Worm (Caenorhabditis elegans) whole organism, mixed stage, embryonic: Measurements from ENCODE around the gene M03F8.7.

ENCODE experiments used
- blmp-1 ChIP-seq: fragments of 150-350 bp; optimal IDR thresholded peaks from 2 replicates; lab custom pipeline; 2014; ENCODE audit warnings: missing biosample characterization, missing genetic modification characterization
- ham-2 ChIP-seq: fragments of 200-800 bp; sonication (Bioruptor generic); optimal IDR thresholded peaks from 2 replicates; lab custom pipeline; 2018; ENCODE audit warnings: mild to moderate bottlenecking, missing genetic modification characterization, missing compliant biosample characterization
- mab-5 ChIP-seq: fragments of 150-350 bp; optimal IDR thresholded peaks from 2 replicates; lab custom pipeline; 2014; ENCODE audit warnings: missing biosample characterization, missing genetic modification characterization
- mep-1 ChIP-seq: fragments of 150-350 bp; optimal IDR thresholded peaks from 2 replicates; lab custom pipeline; 2017; ENCODE audit warnings: missing biosample characterization, missing genetic modification reagents, missing genetic modification characterization, inconsistent platforms
- nhr-237 ChIP-seq: fragments of 150-350 bp; optimal IDR thresholded peaks from 2 replicates; lab custom pipeline; 2014; ENCODE audit warnings: missing biosample characterization, missing genetic modification characterization
- pha-4 ChIP-seq: fragments of 150-350 bp; optimal IDR thresholded peaks from 2 replicates; lab custom pipeline; 2018; ENCODE audit warnings: missing biosample characterization, missing genetic modification reagents, missing genetic modification characterization
- snpc-4 ChIP-seq: fragments of 150-350 bp; optimal IDR thresholded peaks from 2 replicates; lab custom pipeline; 2014; ENCODE audit warnings: missing biosample characterization, missing genetic modification characterization

DNA sequence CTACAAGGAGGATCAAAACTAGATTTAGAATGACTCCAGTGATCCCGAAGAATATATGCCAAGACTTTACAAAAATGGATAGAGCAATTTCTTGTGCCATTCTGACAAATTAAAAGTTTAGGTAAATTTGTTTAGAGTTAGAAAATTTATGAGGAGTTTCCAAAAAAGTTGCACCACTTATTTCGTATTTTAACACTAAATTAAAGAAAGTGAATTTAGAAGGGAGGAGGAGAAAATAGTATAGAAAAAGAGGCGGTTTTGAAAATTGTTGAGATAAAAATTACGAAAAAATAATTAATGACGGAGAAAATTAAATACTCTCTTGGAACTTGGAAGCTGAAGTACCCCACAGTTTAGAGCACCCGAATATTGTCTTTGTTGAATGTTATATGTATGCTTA, 30.5 kb upstream of the M03F8.7 start, which contains the start of gene srd-15:
- TF ChIP-seq pha-4 (tag; lab: Kevin White, UChicago): no peak
- no peak for TF ChIP-seq nhr-237 (tag; lab: Kevin White, UChicago)
- no peak for TF ChIP-seq mab-5 (tag; lab: Kevin White, UChicago)
- TF ChIP-seq blmp-1: no peak
- TF ChIP-seq ham-2 (GFP tag; lab: Kevin White, UChicago): no peak
- TF ChIP-seq snpc-4 (tag; lab: Kevin White, UChicago): no peak
- no peak for TF ChIP-seq mep-1 (tag; lab: Kevin White, UChicago)
